Fruit fly (Drosophila melanogaster) whole organism: ENCODE results near the gene CG13794.

Source experiments
- CG8478 ChIP-seq: fragments of >200 bp; optimal IDR thresholded peaks from 2 replicates; lab custom pipeline; 2018; ENCODE audit warnings: inconsistent platforms
- Dll ChIP-seq: fragments of >200 bp; optimal IDR thresholded peaks from 2 replicates; lab custom pipeline; 2017
- EcR ChIP-seq, 2 experiments: fragments of >200 bp; optimal IDR thresholded peaks; 2 replicates each; lab custom pipeline; 2017; ENCODE audit warnings: missing biosample characterization in 2 of 2, missing genetic modification characterization in 2 of 2, missing genetic modification reagents in 2 of 2
- pan ChIP-seq: fragments of >200 bp; optimal IDR thresholded peaks from 2 replicates; lab custom pipeline; 2017
- usp ChIP-seq: fragments of >200 bp; optimal IDR thresholded peaks from 2 replicates; lab custom pipeline; 2017; ENCODE audit warnings: missing biosample characterization, missing genetic modification characterization, mixed read lengths

- TF ChIP-seq CG8478 (lab: Kevin White, UChicago) (no peak), pan (lab: Kevin White, UChicago) (no peak), EcR (GFP tag; optimal IDR thresholded peaks at IDR 0.05; lab: Kevin White, UChicago) (no peak), usp (GFP tag; lab: Kevin White, UChicago) (no peak), Dll (lab: Kevin White, UChicago) (no peak)
Observed at dm6 chr2L:7692583-7693080, 30.0 kb downstream of the CG13794 start, which contains the start of the genes CG7025 and CG43235.
